Worm (Caenorhabditis elegans): ENCODE measurements around the gene trd-1.
A peak's percentile ranks its signal among the peaks of the same experiment; 100 is the strongest.

trd-1 gene

DNA sequence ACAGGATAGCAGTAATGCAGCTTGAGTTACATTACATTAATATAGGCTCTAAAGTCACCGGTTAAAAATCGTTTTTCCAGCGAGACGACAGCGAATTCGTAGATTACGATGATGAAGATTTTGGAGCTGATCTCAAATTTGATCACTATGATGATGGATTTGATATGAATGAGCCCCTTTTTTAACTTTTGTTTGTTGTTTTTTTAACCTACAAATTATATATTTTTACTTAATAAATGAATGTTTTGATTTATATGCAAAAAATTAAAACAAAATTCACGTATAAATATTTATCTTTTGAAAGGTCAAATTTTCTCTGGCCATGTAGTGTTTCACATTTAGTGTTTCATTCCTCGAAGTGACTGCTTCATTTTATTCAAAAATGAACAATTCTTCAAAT lies 42.6 kb upstream of the trd-1 start, which contains the start of gene F08F8.6:
TSS of gene F08F8.6 (plus strand) at position 301 of the 400 bp plus-strand sequence.
- TF ChIP-seq ets-5 (GFP tag; IDR thresholded peaks at IDR 0.05) (no peak), C34B4.2 (tag; optimal IDR thresholded peaks at IDR 0.05) (no peak), efl-1 (optimal IDR thresholded peaks at IDR 0.05) (no peak), efl-1 (GFP tag; optimal IDR thresholded peaks at IDR 0.05 in 1 of 2) (peak in 1 of 2 experiments; percentile 62)

DNA sequence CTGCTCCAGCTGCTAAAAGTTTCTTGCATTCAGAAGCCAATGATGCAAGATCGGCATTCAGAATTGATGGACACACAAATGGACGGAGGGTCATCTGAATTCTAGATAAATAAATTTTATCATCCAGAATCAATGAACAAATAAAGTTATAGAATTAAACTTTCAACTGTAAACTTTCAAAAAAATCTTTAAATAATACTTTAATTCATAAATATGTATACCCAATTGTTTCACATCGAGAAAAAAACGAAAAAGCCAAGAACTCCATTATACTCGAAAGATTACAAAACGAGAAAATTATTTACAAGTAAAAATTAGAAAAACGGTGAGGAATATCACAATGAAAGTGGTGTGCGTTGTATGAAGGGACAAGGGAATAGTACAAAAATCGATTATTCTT lies 39.0 kb upstream of the trd-1 start, which contains the start of gene F08F8.7:
TSS of gene F08F8.7 (minus strand) at position 101 of the 400 bp plus-strand sequence.
- TF ChIP-seq mab-9 (GFP tag; IDR thresholded peaks at IDR 0.05) = no peak
- no peak for TF ChIP-seq egl-13 (tag; optimal IDR thresholded peaks at IDR 0.05)
- no peak for TF ChIP-seq fkh-4 (tag; optimal IDR thresholded peaks at IDR 0.05; ENCODE audit: borderline replicate concordance)
- TF ChIP-seq rnt-1 (tag; optimal IDR thresholded peaks at IDR 0.05) = no peak
- no peak for TF ChIP-seq snu-23 (GFP tag; optimal IDR thresholded peaks at IDR 0.05)
- no peak for TF ChIP-seq grh-1 (GFP tag; IDR thresholded peaks at IDR 0.05)
- TF ChIP-seq elt-3 (tag; optimal IDR thresholded peaks at IDR 0.05) = no peak
- no peak for TF ChIP-seq nhr-20 (tag; optimal IDR thresholded peaks at IDR 0.05)
- TF ChIP-seq nhr-11 (tag; optimal IDR thresholded peaks at IDR 0.05) = no peak
- TF ChIP-seq ztf-11 (tag; optimal IDR thresholded peaks at IDR 0.05) = no peak
- TF ChIP-seq irx-1 (tag; optimal IDR thresholded peaks at IDR 0.05) = no peak
- no peak for TF ChIP-seq nhr-84 (tag; optimal IDR thresholded peaks at IDR 0.05)

DNA sequence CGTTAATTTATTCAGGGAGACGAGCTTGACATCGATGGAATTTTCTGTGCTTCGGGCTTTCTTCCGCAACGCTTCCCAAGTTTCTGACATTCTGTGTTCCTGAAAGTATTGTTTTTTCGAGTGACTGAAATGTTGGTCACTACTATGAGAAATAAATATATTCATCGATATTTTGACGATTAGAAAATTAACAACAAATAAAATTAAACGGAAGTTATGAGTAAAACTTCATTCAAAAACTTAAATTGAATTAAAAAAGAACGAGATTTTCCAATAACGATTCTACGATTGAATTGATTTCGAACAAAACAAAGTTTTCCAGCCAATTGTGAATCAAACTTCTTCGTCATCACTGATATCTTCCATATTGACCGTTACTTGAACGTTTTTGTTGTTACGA lies 37.0 kb upstream of the trd-1 start, which contains the start of gene gos-28:
TSS of gene gos-28 (minus strand) at position 101 of the 400 bp plus-strand sequence.
- TF ChIP-seq egl-27 (tag; optimal IDR thresholded peaks at IDR 0.05) (no peak), efl-3 (GFP tag; optimal IDR thresholded peaks at IDR 0.05) (no peak), nhr-90 (tag; optimal IDR thresholded peaks at IDR 0.05; ENCODE audit: poor library complexity) (no peak), C34B4.2 (tag; optimal IDR thresholded peaks at IDR 0.05) (no peak), ceh-90 (tag; optimal IDR thresholded peaks at IDR 0.05) (no peak), F16B12.6 (tag; optimal IDR thresholded peaks at IDR 0.05) (no peak), nhr-20 (tag; optimal IDR thresholded peaks at IDR 0.05) (no peak), Y116A8C.19 (tag; optimal IDR thresholded peaks at IDR 0.05; ENCODE audit: borderline replicate concordance) (no peak), nhr-47 (tag; optimal IDR thresholded peaks at IDR 0.05) (no peak), tbx-2 (tag; optimal IDR thresholded peaks at IDR 0.05) (no peak), nhr-28 (tag; optimal IDR thresholded peaks at IDR 0.05) (no peak)

ce11 chrIII:7353871-7354270 lies 32.2 kb upstream of the trd-1 start, which contains the start of gene F08F8.9:
TSS of gene F08F8.9 (minus strand) at chrIII:7353971.
- peak; percentile 45 for TF ChIP-seq F16B12.6 (tag; optimal IDR thresholded peaks at IDR 0.05)
- peak in 1 of 2 experiments; percentile 1 for TF ChIP-seq lin-35 (GFP tag; optimal IDR thresholded peaks at IDR 0.05)
- TF ChIP-seq aly-2 (tag; optimal IDR thresholded peaks at IDR 0.05) = no peak
- TF ChIP-seq mab-9 (GFP tag; IDR thresholded peaks at IDR 0.05) = no peak

- TF ChIP-seq unc-130 (tag; optimal IDR thresholded peaks at IDR 0.05) (peak; percentile 33), unc-30 (tag; optimal IDR thresholded peaks at IDR 0.05) (no peak), zip-4 (GFP tag; optimal IDR thresholded peaks at IDR 0.05) (no peak), ets-5 (GFP tag; IDR thresholded peaks at IDR 0.05) (no peak), mep-1 (tag; optimal IDR thresholded peaks at IDR 0.05) (peak; percentile 82), dsc-1 (tag; optimal IDR thresholded peaks at IDR 0.05) (peak; percentile 5), ztf-11 (tag; optimal IDR thresholded peaks at IDR 0.05) (no peak), pqm-1 (tag; optimal IDR thresholded peaks at IDR 0.05) (no peak), rnt-1 (tag; optimal IDR thresholded peaks at IDR 0.05) (peak; percentile 23), zag-1 (tag; optimal IDR thresholded peaks at IDR 0.05) (no peak), mdl-1 (tag; optimal IDR thresholded peaks at IDR 0.05) (peak in 1 of 2 experiments; percentile 61), nhr-76 (tag; optimal IDR thresholded peaks at IDR 0.05) (no peak), dpl-1 (GFP tag; optimal IDR thresholded peaks at IDR 0.05) (peak; percentile 33 to 65 (median 47)), hlh-4 (tag; optimal IDR thresholded peaks at IDR 0.05) (no peak), tbx-2 (tag; optimal IDR thresholded peaks at IDR 0.05) (peak; percentile 9), nhr-85 (tag) (peak; percentile 56), nhr-28 (tag; optimal IDR thresholded peaks at IDR 0.05) (no peak), ceh-82 (tag; optimal IDR thresholded peaks at IDR 0.05) (peak in 1 of 3 experiments; percentile 18), snu-23 (GFP tag; optimal IDR thresholded peaks at IDR 0.05) (peak; percentile 61), aha-1 (tag; optimal IDR thresholded peaks at IDR 0.05) (no peak), fkh-4 (tag; optimal IDR thresholded peaks at IDR 0.05; ENCODE audit: borderline replicate concordance) (no peak), isw-1 (GFP tag; IDR thresholded peaks at IDR 0.05) (peak; percentile 4; the same call in 1 of the 2 replicates), elt-3 (tag; optimal IDR thresholded peaks at IDR 0.05) (peak in 1 of 6 experiments; percentile 1), nhr-77 (tag; optimal IDR thresholded peaks at IDR 0.05) (no peak), ama-1 (optimal IDR thresholded peaks at IDR 0.05) (no peak), lin-14 (GFP tag; optimal IDR thresholded peaks at IDR 0.05) (peak; percentile 52)
Observed at ce11 chrIII:7357356-7357755, 28.7 kb upstream of the trd-1 start, which contains the start of gene F08F8.10. TSS of gene F08F8.10 (minus strand) at chrIII:7357393.

Measured in whole organism, L1 larva.